Fruit fly (Drosophila melanogaster) whole organism, embryonic: Measurements from ENCODE around the gene Ns4.

Experiments used
- CG10959 ChIP-seq: fragments of 200-800 bp; sonication (Bioruptor generic); IDR thresholded peaks from 2 replicates; pipeline ENCODE4 v1.3.6; 2022; ENCODE audit warnings: missing biosample characterization, missing genetic modification characterization
- CG15073 ChIP-seq: fragments of 200-800 bp; sonication (Bioruptor generic); optimal IDR thresholded peaks from 2 replicates; lab custom pipeline; 2016; ENCODE audit warnings: missing biosample characterization, missing genetic modification characterization
- CG15269 ChIP-seq: fragments of 200-800 bp; sonication (Bioruptor generic); optimal IDR thresholded peaks from 2 replicates; lab custom pipeline; 2018; ENCODE audit warnings: missing biosample characterization, mild to moderate bottlenecking, missing genetic modification characterization, moderate library complexity
- CG17612 ChIP-seq: fragments of 200-800 bp; sonication (Bioruptor generic); IDR thresholded peaks from 2 replicates; pipeline ENCODE4 v1.3.6; 2022; ENCODE audit warnings: missing biosample characterization, missing genetic modification characterization
- CG18619 ChIP-seq: fragments of 200-800 bp; sonication (Bioruptor generic); optimal IDR thresholded peaks from 3 replicates; lab custom pipeline; 2017; ENCODE audit warnings: missing biosample characterization, mild to moderate bottlenecking, missing genetic modification characterization
- CG5180 ChIP-seq: fragments of 200-800 bp; sonication (Bioruptor generic); optimal IDR thresholded peaks from 3 replicates; lab custom pipeline; 2017; ENCODE audit warnings: missing biosample characterization, missing genetic modification characterization, mild to moderate bottlenecking, moderate library complexity, missing genetic modification reagents
- Eip74EF ChIP-seq, 2 experiments: fragments of 200-800 bp in 1 of 2; fragments of >200 bp in 1 of 2; sonication (Bioruptor generic) in 1 of 2; optimal IDR thresholded peaks; 2 replicates each; lab custom pipeline; 2017 to 2019; ENCODE audit warnings: missing biosample characterization in 2 of 2, missing genetic modification characterization in 2 of 2, mild to moderate bottlenecking in 1 of 2, moderate library complexity in 1 of 2
- Hr78 ChIP-seq, 2 experiments: fragments of 200-800 bp in 1 of 2; fragments of >200 bp in 1 of 2; sonication (Bioruptor generic) in 1 of 2; optimal IDR thresholded peaks; 2 replicates each; lab custom pipeline; 2017 to 2019; ENCODE audit warnings: missing biosample characterization in 2 of 2, missing genetic modification characterization in 2 of 2, mild to moderate bottlenecking in 1 of 2, moderate library complexity in 1 of 2
- Jarid2 ChIP-seq: fragments of 200-800 bp; sonication (Bioruptor generic); optimal IDR thresholded peaks from 3 replicates; lab custom pipeline; 2017; ENCODE audit warnings: mild to moderate bottlenecking, missing biosample characterization, missing genetic modification reagents, missing genetic modification characterization
- Ssrp ChIP-seq: fragments of 200-800 bp; sonication (Bioruptor generic); optimal IDR thresholded peaks from 2 replicates; lab custom pipeline; 2018; ENCODE audit warnings: missing biosample characterization, mild to moderate bottlenecking, missing genetic modification characterization, moderate library complexity
- cato ChIP-seq: fragments of 200-800 bp; sonication (Bioruptor generic); optimal IDR thresholded peaks from 2 replicates; lab custom pipeline; 2016; ENCODE audit warnings: missing biosample characterization, missing genetic modification characterization, borderline replicate concordance

dm6 chr2L:20773453-20774054 lies 21.3 kb downstream of the Ns4 start:
- TF ChIP-seq CG10959 (no peak), CG5180 (no peak), Jarid2 (GFP tag; lab: Kevin White, UChicago) (no peak), cato (GFP tag; lab: Kevin White, UChicago) (no peak), CG15269 (no peak), Ssrp (tag; lab: Kevin White, UChicago) (no peak), CG18619 (GFP tag; lab: Kevin White, UChicago) (no peak), CG17612 (no peak), Hr78 (GFP tag; optimal IDR thresholded peaks at IDR 0.05; lab: Kevin White, UChicago) (no peak), CG15073 (GFP tag; lab: Kevin White, UChicago) (no peak), Eip74EF (GFP tag; optimal IDR thresholded peaks at IDR 0.05; lab: Kevin White, UChicago) (no peak)
